Worm (Caenorhabditis elegans): ENCODE measurements around the gene C27C12.1.

C27C12.1 gene

ce11 chrX:14824490-14825050, 29.0 kb downstream of the C27C12.1 start, which contains the start of gene mbk-1 (continued):
- TF ChIP-seq ceh-79 (tag; optimal IDR thresholded peaks at IDR 0.05) (no peak), lsl-1 (GFP tag; optimal IDR thresholded peaks at IDR 0.05) (no peak), B0261.1 (tag; optimal IDR thresholded peaks at IDR 0.05) (no peak), madf-3 (GFP tag; IDR thresholded peaks at IDR 0.05) (peak; percentile 87), attf-3 (GFP tag; conservative IDR thresholded peaks at IDR 0.05) (no peak), lin-40 (tag; optimal IDR thresholded peaks at IDR 0.05) (peak; percentile 60), aptf-3 (GFP tag; IDR thresholded peaks at IDR 0.05) (no peak), nhr-27 (tag; optimal IDR thresholded peaks at IDR 0.05) (no peak), F23B12.7 (tag; optimal IDR thresholded peaks at IDR 0.05; ENCODE audit: insufficient read depth) (no peak), him-1 (tag; optimal IDR thresholded peaks at IDR 0.05) (no peak), mes-4 (tag; optimal IDR thresholded peaks at IDR 0.05) (no peak), chd-7 (tag; optimal IDR thresholded peaks at IDR 0.05) (no peak), ceh-58 (GFP tag; IDR thresholded peaks at IDR 0.05) (no peak), F57C9.4 (tag; optimal IDR thresholded peaks at IDR 0.05) (no peak), nfya-2 (GFP tag; IDR thresholded peaks at IDR 0.05) (no peak), nhr-120 (GFP tag; IDR thresholded peaks at IDR 0.05) (no peak), F52B5.7 (tag; optimal IDR thresholded peaks at IDR 0.05) (no peak), attf-6 (GFP tag; IDR thresholded peaks at IDR 0.05) (no peak), ekl-4 (GFP tag; IDR thresholded peaks at IDR 0.05) (no peak), F37B4.10 (GFP tag; IDR thresholded peaks at IDR 0.05) (no peak), egrh-3 (GFP tag; IDR thresholded peaks at IDR 0.05) (no peak), rcor-1 (GFP tag; IDR thresholded peaks at IDR 0.05) (no peak), let-607 (tag; optimal IDR thresholded peaks at IDR 0.05) (peak in 1 of 2 experiments; percentile 49), ceh-91 (GFP tag; IDR thresholded peaks at IDR 0.05) (no peak), mcd-1 (GFP tag; IDR thresholded peaks at IDR 0.05) (peak; percentile 35; the same call in 1 of the 2 replicates), xnd-1 (tag; optimal IDR thresholded peaks at IDR 0.05) (no peak), K12H6.12 (tag; optimal IDR thresholded peaks at IDR 0.05) (peak; percentile 29), hmg-1.2 (GFP tag; IDR thresholded peaks at IDR 0.05) (peak; percentile 88), ceh-27 (GFP tag; optimal IDR thresholded peaks at IDR 0.05) (peak; percentile 81), lin-35 (GFP tag; optimal IDR thresholded peaks at IDR 0.05) (no peak), nhr-80 (tag; optimal IDR thresholded peaks at IDR 0.05) (peak; percentile 81), madf-10 (tag; optimal IDR thresholded peaks at IDR 0.05) (peak; percentile 41), F22D6.2 (tag; optimal IDR thresholded peaks at IDR 0.05) (no peak), madf-6 (GFP tag; IDR thresholded peaks at IDR 0.05) (no peak), tbx-9 (tag; optimal IDR thresholded peaks at IDR 0.05; ENCODE audit: borderline replicate concordance) (no peak), ccch-3 (GFP tag; optimal IDR thresholded peaks at IDR 0.05) (no peak), snpc-4 (GFP tag; optimal IDR thresholded peaks at IDR 0.05) (no peak), snpc-4 (tag; optimal IDR thresholded peaks at IDR 0.05) (peak in 3 of 4 experiments; percentile 31 to 40 (median 35)), hlh-12 (tag; optimal IDR thresholded peaks at IDR 0.05) (no peak), snpc-1.3 (tag; optimal IDR thresholded peaks at IDR 0.05; ENCODE audit: insufficient read depth) (no peak), nfya-1 (tag; optimal IDR thresholded peaks at IDR 0.05; ENCODE audit: borderline replicate concordance, insufficient read depth) (no peak), dpl-1 (GFP tag; optimal IDR thresholded peaks at IDR 0.05) (no peak), B0336.3 (GFP tag; IDR thresholded peaks at IDR 0.05) (no peak), F10E7.11 (tag; optimal IDR thresholded peaks at IDR 0.05) (no peak), mel-28 (tag; optimal IDR thresholded peaks at IDR 0.05; ENCODE audit: borderline replicate concordance) (no peak), dpff-1 (tag; optimal IDR thresholded peaks at IDR 0.05) (no peak), pha-4 (tag; optimal IDR thresholded peaks at IDR 0.05) (no peak), ztf-18 (tag; optimal IDR thresholded peaks at IDR 0.05) (peak; percentile 1), Y53G8AR.9 (GFP tag; conservative IDR thresholded peaks at IDR 0.05) (no peak)
